Fruit fly (Drosophila melanogaster) whole organism, embryonic: ENCODE results near the gene CG10214.

Experiments used
- CG10209 ChIP-seq: fragments of 200-800 bp; sonication (Bioruptor generic); optimal IDR thresholded peaks from 3 replicates; lab custom pipeline; 2017; ENCODE audit warnings: missing biosample characterization, mild to moderate bottlenecking, missing genetic modification characterization, missing genetic modification reagents
- CG10321 ChIP-seq: fragments of 200-800 bp; sonication (Bioruptor generic); IDR thresholded peaks from 2 replicates; pipeline ENCODE4 v1.3.6; 2022; ENCODE audit warnings: missing biosample characterization, missing genetic modification characterization
- CG11247 ChIP-seq: fragments of 200-800 bp; sonication (Bioruptor generic); IDR thresholded peaks from 2 replicates; pipeline ENCODE4 v1.3.6; 2022; ENCODE audit warnings: missing biosample characterization, missing genetic modification characterization
- CG14014 ChIP-seq: fragments of 200-800 bp; sonication (Bioruptor generic); IDR thresholded peaks from 2 replicates; pipeline ENCODE4 v1.3.6; 2022; ENCODE audit warnings: missing biosample characterization, missing genetic modification characterization
- CG14441 ChIP-seq: fragments of 200-800 bp; sonication (Bioruptor generic); IDR thresholded peaks from 2 replicates; pipeline ENCODE4 v1.3.6; 2022; ENCODE audit warnings: missing biosample characterization, missing genetic modification characterization
- CG15011 ChIP-seq: fragments of 200-800 bp; sonication (Bioruptor generic); optimal IDR thresholded peaks from 3 replicates; lab custom pipeline; 2018; ENCODE audit warnings: missing biosample characterization, mild to moderate bottlenecking, missing genetic modification characterization
- CG18262 ChIP-seq: fragments of 200-800 bp; optimal IDR thresholded peaks from 3 replicates; lab custom pipeline; 2019; ENCODE audit warnings: missing biosample characterization, mild to moderate bottlenecking, missing genetic modification characterization, moderate library complexity
- CG2120 ChIP-seq: fragments of 200-800 bp; sonication (Bioruptor generic); optimal IDR thresholded peaks from 3 replicates; lab custom pipeline; 2016; ENCODE audit warnings: missing biosample characterization, missing genetic modification characterization
- CG32767 ChIP-seq: fragments of 200-800 bp; sonication (Bioruptor generic); IDR thresholded peaks from 2 replicates; pipeline ENCODE4 v1.3.6; 2022; ENCODE audit warnings: missing biosample characterization, missing genetic modification characterization
- CG32772 ChIP-seq: fragments of 200-800 bp; sonication (Bioruptor generic); IDR thresholded peaks from 2 replicates; pipeline ENCODE4 v1.3.6; 2022; ENCODE audit warnings: missing biosample characterization, missing genetic modification characterization
- CG33213 ChIP-seq: fragments of 200-800 bp; sonication (Bioruptor generic); optimal IDR thresholded peaks from 3 replicates; lab custom pipeline; 2016; ENCODE audit warnings: missing biosample characterization, missing genetic modification characterization
- CG33557 ChIP-seq: fragments of 200-800 bp; sonication (Bioruptor generic); optimal IDR thresholded peaks from 2 replicates; lab custom pipeline; 2019; ENCODE audit warnings: missing biosample characterization, mild to moderate bottlenecking, missing genetic modification characterization, moderate library complexity
- CG5245 ChIP-seq: fragments of 200-800 bp; sonication (Bioruptor generic); optimal IDR thresholded peaks from 3 replicates; lab custom pipeline; 2016; ENCODE audit warnings: missing biosample characterization, missing genetic modification characterization
- CG6791 ChIP-seq: fragments of 200-800 bp; sonication (Bioruptor generic); IDR thresholded peaks from 3 replicates; pipeline ENCODE4 v1.3.6; 2022; ENCODE audit warnings: missing biosample characterization, missing genetic modification characterization; ENCODE audit not compliant: partially characterized antibody
- CG8290 ChIP-seq, 3 experiments: fragments of 200-800 bp; sonication (Bioruptor generic); optimal IDR thresholded peaks; 2 replicates each; lab custom pipeline; 2016 to 2019; ENCODE audit warnings: missing biosample characterization in 3 of 3, missing genetic modification characterization in 3 of 3, mild to moderate bottlenecking in 2 of 3, moderate library complexity in 1 of 3
- Camta ChIP-seq: fragments of 200-800 bp; sonication (Bioruptor generic); optimal IDR thresholded peaks from 2 replicates; lab custom pipeline; 2016; ENCODE audit warnings: missing biosample characterization, missing genetic modification characterization
- D19B ChIP-seq: fragments of 200-800 bp; sonication (Bioruptor generic); optimal IDR thresholded peaks from 2 replicates; lab custom pipeline; 2017; ENCODE audit warnings: missing biosample characterization, mild to moderate bottlenecking, missing genetic modification characterization
- Dbx ChIP-seq: fragments of 200-800 bp; sonication (Bioruptor generic); IDR thresholded peaks from 3 replicates; pipeline ENCODE4 v1.3.6; 2022; ENCODE audit warnings: missing biosample characterization, missing genetic modification characterization
- Deaf1 ChIP-seq: fragments of 200-800 bp; optimal IDR thresholded peaks from 3 replicates; lab custom pipeline; 2019; ENCODE audit warnings: missing biosample characterization, mild to moderate bottlenecking, missing genetic modification characterization, moderate library complexity
- Dip2 ChIP-seq: fragments of 200-800 bp; sonication (Bioruptor generic); IDR thresholded peaks from 2 replicates; pipeline ENCODE4 v1.3.6; 2022; ENCODE audit warnings: missing biosample characterization, missing genetic modification characterization
- Dll ChIP-seq: fragments of 200-800 bp; sonication (Bioruptor generic); IDR thresholded peaks from 4 replicates; pipeline ENCODE4 v1.3.6; 2022; ENCODE audit warnings: missing biosample characterization, missing genetic modification characterization; ENCODE audit not compliant: partially characterized antibody
- Drgx ChIP-seq: fragments of 200-800 bp; sonication (Bioruptor generic); IDR thresholded peaks from 2 replicates; pipeline ENCODE4 v1.3.6; 2022; ENCODE audit warnings: missing biosample characterization, missing genetic modification characterization
- Gsc ChIP-seq: fragments of 200-800 bp; sonication (Bioruptor generic); IDR thresholded peaks from 2 replicates; pipeline ENCODE4 v1.3.6; 2022; ENCODE audit warnings: missing biosample characterization, missing genetic modification characterization
- HHEX ChIP-seq: fragments of 200-800 bp; sonication (Bioruptor generic); optimal IDR thresholded peaks from 3 replicates; lab custom pipeline; 2017; ENCODE audit warnings: missing biosample characterization, mild to moderate bottlenecking, missing genetic modification characterization, missing genetic modification reagents
- HmgD ChIP-seq: fragments of 200-800 bp; sonication (Bioruptor generic); optimal IDR thresholded peaks from 3 replicates; lab custom pipeline; 2016; ENCODE audit warnings: missing biosample characterization, missing genetic modification characterization
- Hr3 ChIP-seq: fragments of 200-800 bp; sonication (Bioruptor generic); optimal IDR thresholded peaks from 3 replicates; lab custom pipeline; 2016; ENCODE audit warnings: missing biosample characterization, missing genetic modification characterization
- Hsf ChIP-seq: fragments of 200-800 bp; sonication (Bioruptor generic); optimal IDR thresholded peaks from 3 replicates; lab custom pipeline; 2016; ENCODE audit warnings: missing biosample characterization, missing genetic modification characterization
- Med ChIP-seq: fragments of 200-800 bp; sonication (Bioruptor generic); peaks from one replicate; lab custom pipeline; 2016; ENCODE audit warnings: missing biosample characterization, missing genetic modification characterization, mild to moderate bottlenecking, inconsistent platforms, moderate library complexity
- NC2α ChIP-seq: fragments of 200-800 bp; sonication (Bioruptor generic); optimal IDR thresholded peaks from 2 replicates; lab custom pipeline; 2016; ENCODE audit warnings: missing biosample characterization, missing genetic modification characterization
- bcd ChIP-seq: fragments of 200-800 bp; sonication (Bioruptor generic); optimal IDR thresholded peaks from 2 replicates; lab custom pipeline; 2017; ENCODE audit warnings: missing biosample characterization, mild to moderate bottlenecking, missing genetic modification characterization
- dpn ChIP-seq, 2 experiments: fragments of 200-800 bp; sonication (Bioruptor generic); optimal IDR thresholded peaks; 3 replicates each; lab custom pipeline; 2016; ENCODE audit warnings: missing biosample characterization in 2 of 2, missing genetic modification characterization in 2 of 2
- emc ChIP-seq: fragments of 200-800 bp; sonication (Bioruptor generic); optimal IDR thresholded peaks from 2 replicates; lab custom pipeline; 2016; ENCODE audit warnings: missing biosample characterization, missing genetic modification characterization
- eve ChIP-seq, 2 experiments: fragments of >200 bp; optimal IDR thresholded peaks; 2 replicates each; lab custom pipeline; 2017; ENCODE audit warnings: missing biosample characterization in 2 of 2, missing genetic modification characterization in 2 of 2
- hbn ChIP-seq: fragments of 200-800 bp; sonication (Bioruptor generic); IDR thresholded peaks from 2 replicates; pipeline ENCODE4 v1.3.6; 2022; ENCODE audit warnings: missing biosample characterization, missing genetic modification characterization; ENCODE audit not compliant: partially characterized antibody
- her ChIP-seq: fragments of 200-800 bp; sonication (Bioruptor generic); optimal IDR thresholded peaks from 2 replicates; lab custom pipeline; 2016; ENCODE audit warnings: missing biosample characterization, missing genetic modification characterization
- kah ChIP-seq: fragments of 200-800 bp; sonication (Bioruptor generic); optimal IDR thresholded peaks from 2 replicates; lab custom pipeline; 2018; ENCODE audit warnings: missing biosample characterization, mild to moderate bottlenecking, missing genetic modification characterization
- lov ChIP-seq, 2 experiments: fragments of 200-800 bp in 1 of 2; fragments of >200 bp in 1 of 2; sonication (Bioruptor generic) in 1 of 2; IDR thresholded peaks in 1 of 2; optimal IDR thresholded peaks in 1 of 2; 2 replicates in 1 of 2; 3 replicates in 1 of 2; pipeline versions ENCODE4 v1.3.6 to Lab custom; 2017 to 2022; ENCODE audit warnings: missing biosample characterization in 1 of 2, missing genetic modification characterization in 1 of 2
- nau ChIP-seq: fragments of 200-800 bp; sonication (Bioruptor generic); optimal IDR thresholded peaks from 3 replicates; lab custom pipeline; 2017; ENCODE audit warnings: missing biosample characterization, mild to moderate bottlenecking, missing genetic modification characterization, missing genetic modification reagents
- otp ChIP-seq: fragments of 200-800 bp; sonication (Bioruptor generic); IDR thresholded peaks from 3 replicates; pipeline ENCODE4, ENCODE4 v1.3.6; 2022; ENCODE audit warnings: missing biosample characterization, missing genetic modification characterization
- slp2 ChIP-seq: fragments of 200-800 bp; sonication (Bioruptor generic); optimal IDR thresholded peaks from 2 replicates; lab custom pipeline; 2016; ENCODE audit warnings: missing biosample characterization, missing genetic modification characterization
- sna ChIP-seq: fragments of 200-800 bp; sonication (Bioruptor generic); IDR thresholded peaks from 2 replicates; pipeline ENCODE4 v1.3.6; 2022; ENCODE audit warnings: missing biosample characterization, missing genetic modification characterization; ENCODE audit not compliant: partially characterized antibody
- sr ChIP-seq: fragments of 200-800 bp; sonication (Bioruptor generic); IDR thresholded peaks from 3 replicates; pipeline ENCODE4 v1.3.6; 2022; ENCODE audit warnings: missing biosample characterization, missing genetic modification characterization
- trem ChIP-seq: fragments of 200-800 bp; optimal IDR thresholded peaks from 3 replicates; lab custom pipeline; 2019; ENCODE audit warnings: missing biosample characterization, mild to moderate bottlenecking, missing genetic modification characterization, moderate library complexity
- twi ChIP-seq: fragments of 200-800 bp; optimal IDR thresholded peaks from 2 replicates; lab custom pipeline; 2019; ENCODE audit warnings: missing biosample characterization, mild to moderate bottlenecking, missing genetic modification characterization, moderate library complexity
- tx ChIP-seq: fragments of 200-800 bp; sonication (Bioruptor generic); optimal IDR thresholded peaks from 2 replicates; lab custom pipeline; 2016; ENCODE audit warnings: missing biosample characterization, missing genetic modification characterization
- zen2 ChIP-seq: fragments of 200-800 bp; sonication (Bioruptor generic); IDR thresholded peaks from 3 replicates; pipeline ENCODE4 v1.3.6; 2022; ENCODE audit warnings: missing biosample characterization, missing genetic modification characterization; ENCODE audit not compliant: partially characterized antibody

Gene CG10214

dm6 chr3R:23732533-23732932, 34.8 kb downstream of the CG10214 start:
- TF ChIP-seq eve (GFP tag; optimal IDR thresholded peaks at IDR 0.05; lab: Kevin White, UChicago) = no peak
- TF ChIP-seq trem = no peak

dm6 chr3R:23730472-23730801, 36.9 kb downstream of the CG10214 start:
- TF ChIP-seq CG14014 (GFP tag; lab: Robert Waterston, UW) (no peak), CG10209 (GFP tag; lab: Kevin White, UChicago) (no peak), sr (GFP tag; lab: Robert Waterston, UW) (no peak), slp2 (GFP tag; lab: Kevin White, UChicago) (no peak), Med (GFP tag; lab: Kevin White, UChicago) (peak; percentile 53), Dll (GFP tag; lab: Robert Waterston, UW) (0 out of 4 replicates have a peak, but pooled peaks have one; percentile 1), NC2α (GFP tag; lab: Kevin White, UChicago) (no peak), emc (GFP tag; lab: Kevin White, UChicago) (no peak), kah (peak; percentile 63), bcd (no peak), CG8290 (GFP tag; optimal IDR thresholded peaks at IDR 0.05; lab: Kevin White, UChicago) (no peak), CG8290 (tag; optimal IDR thresholded peaks at IDR 0.05; lab: Kevin White, UChicago) (no peak), Drgx (GFP tag; lab: Robert Waterston, UW) (0 out of 2 replicates have a peak, but pooled peaks have one; percentile 3), HmgD (GFP tag; lab: Kevin White, UChicago) (no peak), CG14441 (GFP tag; lab: Robert Waterston, UW) (no peak), CG11247 (GFP tag; lab: Robert Waterston, UW) (no peak), hbn (0 out of 2 replicates have a peak, but pooled peaks have one; percentile 3)

dm6 chr3R:23729632-23730471, 37.4 kb downstream of the CG10214 start:
- TF ChIP-seq her (GFP tag; lab: Kevin White, UChicago) (no peak), Hsf (GFP tag; lab: Kevin White, UChicago) (no peak), CG2120 (GFP tag; lab: Kevin White, UChicago) (no peak), CG18262 (tag; lab: Kevin White, UChicago) (no peak), Camta (GFP tag; lab: Kevin White, UChicago) (no peak), dpn (GFP tag; optimal IDR thresholded peaks at IDR 0.05; lab: Kevin White, UChicago) (no peak), CG32767 (GFP tag; lab: Robert Waterston, UW) (no peak), Deaf1 (tag; lab: Kevin White, UChicago) (peak; percentile 43), CG33557 (peak; percentile 5), zen2 (GFP tag; lab: Robert Waterston, UW) (no peak), HHEX (GFP tag; lab: Kevin White, UChicago) (peak; percentile 35), CG5245 (GFP tag; lab: Kevin White, UChicago) (no peak), Dbx (GFP tag; lab: Robert Waterston, UW) (no peak), Hr3 (GFP tag; lab: Kevin White, UChicago) (no peak), Dip2 (GFP tag; lab: Robert Waterston, UW) (no peak), D19B (GFP tag; lab: Kevin White, UChicago) (no peak), CG33213 (no peak), CG15011 (GFP tag; lab: Kevin White, UChicago) (no peak), lov (optimal IDR thresholded peaks at IDR 0.05; lab: Kevin White, UChicago) (no peak), lov (GFP tag; IDR thresholded peaks at IDR 0.05; lab: Robert Waterston, UW) (no peak), twi (no peak), sna (no peak; the same call in 1 of the 2 replicates), bcd (no peak), CG6791 (peak; percentile 88; the same call in 2 of the 3 replicates), otp (no peak), CG10321 (GFP tag; lab: Robert Waterston, UW) (no peak), nau (GFP tag; lab: Kevin White, UChicago) (no peak), Gsc (GFP tag; lab: Robert Waterston, UW) (no peak), tx (GFP tag; lab: Kevin White, UChicago) (no peak), CG32772 (GFP tag; lab: Robert Waterston, UW) (no peak)
